Worm (Caenorhabditis elegans): ENCODE measurements around the gene ZK1073.1.

DNA sequence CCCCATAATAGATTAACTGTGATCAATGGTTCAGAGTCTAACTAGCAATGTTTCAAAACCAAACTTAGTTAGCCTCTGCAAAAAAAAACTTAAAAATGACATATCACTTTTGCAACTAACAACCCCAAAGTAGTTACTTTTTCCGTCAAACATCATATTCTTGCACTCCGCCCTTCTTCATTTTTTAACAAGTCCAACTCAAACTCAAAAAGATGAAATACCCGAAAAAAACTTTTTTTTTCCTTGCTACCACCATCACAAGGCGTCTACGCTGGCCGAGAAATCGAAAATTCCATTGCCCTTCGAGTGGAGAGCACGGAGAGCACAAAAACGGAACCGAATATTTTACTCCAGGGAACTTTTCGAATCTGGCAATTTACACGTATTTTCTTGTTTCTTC is 22.8 kb downstream of the ZK1073.1 start:
- no peak for TF ChIP-seq lin-39 (tag; optimal IDR thresholded peaks at IDR 0.05)
- TF ChIP-seq snpc-4 (tag; optimal IDR thresholded peaks at IDR 0.05): no peak
- no peak for TF ChIP-seq nhr-20 (tag; optimal IDR thresholded peaks at IDR 0.05)
- no peak for TF ChIP-seq ceh-63 (GFP tag; optimal IDR thresholded peaks at IDR 0.05)
- TF ChIP-seq nhr-90 (tag; optimal IDR thresholded peaks at IDR 0.05; ENCODE audit: poor library complexity): no peak
- no peak for TF ChIP-seq nhr-28 (tag; optimal IDR thresholded peaks at IDR 0.05)
- no peak for TF ChIP-seq blmp-1 (tag; optimal IDR thresholded peaks at IDR 0.05)
- no peak for TF ChIP-seq mdl-1 (tag; optimal IDR thresholded peaks at IDR 0.05)

Measured in whole organism, L1 larva.